Worm (Caenorhabditis elegans): ENCODE measurements around the gene C04H5.1.

ce11 chrII:14567811-14568210, 33.7 kb downstream of the C04H5.1 start:
- TF ChIP-seq nhr-23 (tag; optimal IDR thresholded peaks at IDR 0.05) (no peak), R02D3.7 (tag; optimal IDR thresholded peaks at IDR 0.05) (no peak), mdl-1 (tag; optimal IDR thresholded peaks at IDR 0.05) (no peak), nhr-11 (tag; optimal IDR thresholded peaks at IDR 0.05) (no peak), lsy-2 (tag; optimal IDR thresholded peaks at IDR 0.05) (no peak), aly-2 (tag; optimal IDR thresholded peaks at IDR 0.05) (no peak), snpc-4 (tag; optimal IDR thresholded peaks at IDR 0.05) (no peak), sem-4 (tag; optimal IDR thresholded peaks at IDR 0.05) (no peak)

Measured in whole organism, L2 larva.